Fruit fly (Drosophila melanogaster) whole organism, embryonic: ENCODE data around the gene snz.

Experiments used
- CG11093 ChIP-seq: fragments of 200-800 bp; sonication (Bioruptor generic); IDR thresholded peaks from 3 replicates; pipeline ENCODE4 v1.3.6; 2022; ENCODE audit warnings: missing biosample characterization, missing genetic modification characterization
- CG11723 ChIP-seq: fragments of 200-800 bp; sonication (Bioruptor generic); optimal IDR thresholded peaks from 2 replicates; lab custom pipeline; 2017; ENCODE audit warnings: missing biosample characterization, mild to moderate bottlenecking, missing genetic modification characterization
- CG13123 ChIP-seq: fragments of 200-800 bp; sonication (Bioruptor generic); optimal IDR thresholded peaks from 2 replicates; lab custom pipeline; 2016; ENCODE audit warnings: missing biosample characterization, missing genetic modification characterization
- CG14860 ChIP-seq: fragments of 200-800 bp; sonication (Bioruptor generic); IDR thresholded peaks from 3 replicates; pipeline ENCODE4 v1.3.6; 2022; ENCODE audit warnings: missing biosample characterization, missing genetic modification characterization; ENCODE audit not compliant: partially characterized antibody
- CG1603 ChIP-seq: fragments of 200-800 bp; sonication (Bioruptor generic); optimal IDR thresholded peaks from 2 replicates; lab custom pipeline; 2019; ENCODE audit warnings: missing biosample characterization, mild to moderate bottlenecking, missing genetic modification characterization, moderate library complexity
- CG16779 ChIP-seq: fragments of 200-800 bp; sonication (Bioruptor generic); IDR thresholded peaks from 2 replicates; pipeline ENCODE4 v1.3.6; 2022; ENCODE audit warnings: missing biosample characterization, missing genetic modification characterization
- CG17568 ChIP-seq: fragments of 200-800 bp; sonication (Bioruptor generic); optimal IDR thresholded peaks from 2 replicates; lab custom pipeline; 2018; ENCODE audit warnings: missing biosample characterization, mild to moderate bottlenecking, missing genetic modification characterization, moderate library complexity
- CG18764 ChIP-seq: fragments of 200-800 bp; sonication (Bioruptor generic); optimal IDR thresholded peaks from 3 replicates; lab custom pipeline; 2016; ENCODE audit warnings: missing biosample characterization, missing genetic modification characterization
- CG3163 ChIP-seq: fragments of 200-800 bp; sonication (Bioruptor generic); optimal IDR thresholded peaks from 3 replicates; lab custom pipeline; 2016; ENCODE audit warnings: missing biosample characterization, missing genetic modification characterization
- CG33213 ChIP-seq: fragments of 200-800 bp; sonication (Bioruptor generic); optimal IDR thresholded peaks from 3 replicates; lab custom pipeline; 2016; ENCODE audit warnings: missing biosample characterization, missing genetic modification characterization
- CG34224 ChIP-seq: fragments of 200-800 bp; sonication (Bioruptor generic); IDR thresholded peaks from 3 replicates; pipeline ENCODE4 v1.3.6; 2022; ENCODE audit warnings: missing biosample characterization, missing genetic modification characterization; ENCODE audit not compliant: partially characterized antibody
- CG4424 ChIP-seq: fragments of 200-800 bp; sonication (Bioruptor generic); optimal IDR thresholded peaks from 3 replicates; lab custom pipeline; 2016; ENCODE audit warnings: missing biosample characterization, missing genetic modification characterization
- CG4820 ChIP-seq: fragments of 200-800 bp; sonication (Bioruptor generic); optimal IDR thresholded peaks from 3 replicates; lab custom pipeline; 2016; ENCODE audit warnings: missing biosample characterization, missing genetic modification characterization
- D ChIP-seq, 2 experiments: fragments of 200-800 bp in 1 of 2; fragments of >200 bp in 1 of 2; sonication (Bioruptor generic) in 1 of 2; optimal IDR thresholded peaks; 2 replicates in 1 of 2; 3 replicates in 1 of 2; lab custom pipeline; 2017; ENCODE audit warnings: mild to moderate bottlenecking in 1 of 2, missing biosample characterization in 1 of 2, missing genetic modification characterization in 1 of 2, missing genetic modification reagents in 1 of 2
- E2f2 ChIP-seq: fragments of 200-800 bp; sonication (Bioruptor generic); IDR thresholded peaks from 2 replicates; pipeline ENCODE4 v1.3.6; 2022; ENCODE audit warnings: missing biosample characterization, missing genetic modification characterization
- Fer1 ChIP-seq: fragments of 200-800 bp; sonication (Bioruptor generic); optimal IDR thresholded peaks from 2 replicates; lab custom pipeline; 2017; ENCODE audit warnings: missing biosample characterization, mild to moderate bottlenecking, missing genetic modification characterization
- Fer2 ChIP-seq: fragments of 200-800 bp; sonication (Bioruptor generic); optimal IDR thresholded peaks from 2 replicates; lab custom pipeline; 2018; ENCODE audit warnings: missing biosample characterization, mild to moderate bottlenecking, missing genetic modification characterization, moderate library complexity
- H2.0 ChIP-seq: fragments of 200-800 bp; sonication (Bioruptor generic); IDR thresholded peaks from 2 replicates; pipeline ENCODE4 v1.3.6; 2022; ENCODE audit warnings: missing biosample characterization, missing genetic modification characterization
- Hand ChIP-seq: fragments of 200-800 bp; sonication (Bioruptor generic); optimal IDR thresholded peaks from 2 replicates; lab custom pipeline; 2017; ENCODE audit warnings: mild to moderate bottlenecking, missing biosample characterization, missing genetic modification reagents, missing genetic modification characterization
- Hr39 ChIP-seq: fragments of >200 bp; optimal IDR thresholded peaks from 2 replicates; lab custom pipeline; 2017
- Max ChIP-seq: fragments of 200-800 bp; sonication (Bioruptor generic); optimal IDR thresholded peaks from 2 replicates; lab custom pipeline; 2016; ENCODE audit warnings: missing biosample characterization, mild to moderate bottlenecking, missing genetic modification characterization
- Myb ChIP-seq: fragments of 200-800 bp; sonication (Bioruptor generic); optimal IDR thresholded peaks from 2 replicates; lab custom pipeline; 2016; ENCODE audit warnings: missing biosample characterization, missing genetic modification characterization
- NK7.1 ChIP-seq: fragments of 200-800 bp; sonication (Bioruptor generic); optimal IDR thresholded peaks from 3 replicates; lab custom pipeline; 2016; ENCODE audit warnings: missing biosample characterization, missing genetic modification characterization
- Nf-YA ChIP-seq: fragments of 200-800 bp; sonication (Bioruptor generic); IDR thresholded peaks from 2 replicates; pipeline ENCODE4 v1.3.6; 2022; ENCODE audit warnings: missing biosample characterization, missing genetic modification characterization
- NfI ChIP-seq: fragments of 200-800 bp; sonication (Bioruptor generic); optimal IDR thresholded peaks from 3 replicates; lab custom pipeline; 2018; ENCODE audit warnings: missing biosample characterization, mild to moderate bottlenecking, missing genetic modification characterization, moderate library complexity
- Sox100B ChIP-seq: fragments of 200-800 bp; sonication (Bioruptor generic); optimal IDR thresholded peaks from 3 replicates; lab custom pipeline; 2018; ENCODE audit warnings: missing biosample characterization, mild to moderate bottlenecking, missing genetic modification characterization
- TFAM ChIP-seq: fragments of 200-800 bp; sonication (Bioruptor generic); optimal IDR thresholded peaks from 2 replicates; lab custom pipeline; 2017; ENCODE audit warnings: missing biosample characterization, missing genetic modification characterization, inconsistent platforms
- Tbp ChIP-seq: fragments of >200 bp; optimal IDR thresholded peaks from 2 replicates; lab custom pipeline; 2018; ENCODE audit warnings: missing biosample characterization, missing genetic modification characterization
- Xbp1 ChIP-seq: fragments of 200-800 bp; sonication (Bioruptor generic); optimal IDR thresholded peaks from 3 replicates; lab custom pipeline; 2016; ENCODE audit warnings: missing biosample characterization, mild to moderate bottlenecking, missing genetic modification characterization
- btn ChIP-seq: fragments of 200-800 bp; sonication (Bioruptor generic); optimal IDR thresholded peaks from 2 replicates; lab custom pipeline; 2016; ENCODE audit warnings: missing biosample characterization, missing genetic modification characterization
- croc ChIP-seq: fragments of 200-800 bp; sonication (Bioruptor generic); conservative IDR thresholded peaks from 3 replicates; pipeline ENCODE4 v1.3.6; 2022; ENCODE audit warnings: missing biosample characterization, missing genetic modification characterization
- crp ChIP-seq, 2 experiments: fragments of 200-800 bp; sonication (Bioruptor generic); optimal IDR thresholded peaks; 2 replicates in 1 of 2; 3 replicates in 1 of 2; lab custom pipeline; 2017; ENCODE audit warnings: missing biosample characterization in 2 of 2, missing genetic modification characterization in 2 of 2, mild to moderate bottlenecking in 1 of 2, moderate library complexity in 1 of 2
- eve ChIP-seq, 2 experiments: fragments of >200 bp; optimal IDR thresholded peaks; 2 replicates each; lab custom pipeline; 2017; ENCODE audit warnings: missing biosample characterization in 2 of 2, missing genetic modification characterization in 2 of 2
- exex ChIP-seq: fragments of 200-800 bp; sonication (Bioruptor generic); optimal IDR thresholded peaks from 4 replicates; lab custom pipeline; 2018; ENCODE audit warnings: missing biosample characterization, mild to moderate bottlenecking, missing genetic modification characterization, moderate library complexity
- grau ChIP-seq: fragments of 200-800 bp; optimal IDR thresholded peaks from 3 replicates; lab custom pipeline; 2019; ENCODE audit warnings: missing biosample characterization, mild to moderate bottlenecking, missing genetic modification characterization, moderate library complexity
- gsb ChIP-seq: fragments of 200-800 bp; sonication (Bioruptor generic); IDR thresholded peaks from 2 replicates; pipeline ENCODE4 v1.3.6; 2022; ENCODE audit warnings: missing biosample characterization, missing genetic modification characterization
- maf-S ChIP-seq: fragments of 200-800 bp; sonication (Bioruptor generic); optimal IDR thresholded peaks from 2 replicates; lab custom pipeline; 2016; ENCODE audit warnings: missing biosample characterization, missing genetic modification characterization
- nom ChIP-seq: fragments of 200-800 bp; sonication (Bioruptor generic); optimal IDR thresholded peaks from 2 replicates; lab custom pipeline; 2017; ENCODE audit warnings: missing biosample characterization, missing genetic modification characterization, mild to moderate bottlenecking, moderate library complexity, missing genetic modification reagents
- sens-2 ChIP-seq: fragments of 200-800 bp; sonication (Bioruptor generic); IDR thresholded peaks from 2 replicates; pipeline ENCODE4 v1.3.6; 2022; ENCODE audit warnings: missing biosample characterization, missing genetic modification characterization
- seq ChIP-seq: fragments of 200-800 bp; sonication (Bioruptor generic); IDR thresholded peaks from 2 replicates; pipeline ENCODE4 v1.3.6; 2022; ENCODE audit warnings: missing biosample characterization, missing genetic modification characterization
- slou ChIP-seq: fragments of 200-800 bp; sonication (Bioruptor generic); optimal IDR thresholded peaks from 3 replicates; lab custom pipeline; 2016; ENCODE audit warnings: missing biosample characterization, missing genetic modification characterization
- sug ChIP-seq: fragments of 200-800 bp; optimal IDR thresholded peaks from 2 replicates; lab custom pipeline; 2019; ENCODE audit warnings: missing biosample characterization, mild to moderate bottlenecking, missing genetic modification characterization, moderate library complexity
- toy ChIP-seq: fragments of 200-800 bp; sonication (Bioruptor generic); IDR thresholded peaks from 2 replicates; pipeline ENCODE4 v1.3.6; 2022; ENCODE audit warnings: missing biosample characterization, missing genetic modification characterization
- trh ChIP-seq: fragments of 200-800 bp; sonication (Bioruptor generic); optimal IDR thresholded peaks from 2 replicates; lab custom pipeline; 2016; ENCODE audit warnings: missing biosample characterization, missing genetic modification characterization
- ttk ChIP-seq: fragments of 200-800 bp; sonication (Bioruptor generic); IDR thresholded peaks from 2 replicates; pipeline ENCODE4 v2.1.2; 2022; ENCODE audit warnings: missing biosample characterization, missing genetic modification characterization
- tup ChIP-seq: fragments of 200-800 bp; sonication (Bioruptor generic); optimal IDR thresholded peaks from 2 replicates; lab custom pipeline; 2016; ENCODE audit warnings: missing biosample characterization, mild to moderate bottlenecking, missing genetic modification characterization, moderate library complexity
- zen ChIP-seq: fragments of 200-800 bp; sonication (Bioruptor generic); optimal IDR thresholded peaks from 3 replicates; lab custom pipeline; 2018; ENCODE audit warnings: missing biosample characterization, mild to moderate bottlenecking, missing genetic modification characterization, moderate library complexity
- zf30C ChIP-seq: fragments of 200-800 bp; sonication (Bioruptor generic); optimal IDR thresholded peaks from 3 replicates; lab custom pipeline; 2018; ENCODE audit warnings: missing biosample characterization, mild to moderate bottlenecking, missing genetic modification characterization
- zfh1 ChIP-seq: fragments of 200-800 bp; sonication (Bioruptor generic); IDR thresholded peaks from 3 replicates; pipeline ENCODE4 v1.3.6; 2022; ENCODE audit warnings: missing biosample characterization, missing genetic modification characterization

snz gene

dm6 chrX:7933210-7933915 is 21.5 kb downstream of the snz start, which contains the start of the genes Dhdds and RpS14a (continued):
- TF ChIP-seq crp (GFP tag; optimal IDR thresholded peaks at IDR 0.05; lab: Kevin White, UChicago), result peak in 1 of 2 experiments; percentile 47
- peak; percentile 25 for TF ChIP-seq CG18764 (GFP tag; lab: Kevin White, UChicago)
- peak; percentile 58 for TF ChIP-seq CG4820 (GFP tag; lab: Kevin White, UChicago)
- TF ChIP-seq CG4424, result peak; percentile 77
- TF ChIP-seq nom (GFP tag; lab: Kevin White, UChicago), result peak; percentile 56
- TF ChIP-seq NfI (GFP tag; lab: Kevin White, UChicago), result peak; percentile 75
- peak; percentile 25 for TF ChIP-seq zen
- TF ChIP-seq grau (tag; lab: Kevin White, UChicago), result peak; percentile 49
- no peak for TF ChIP-seq Hr39 (lab: Kevin White, UChicago)
- TF ChIP-seq CG17568, result peak; percentile 78
- no peak for TF ChIP-seq Hand (GFP tag; lab: Kevin White, UChicago)
- no peak for TF ChIP-seq croc
- TF ChIP-seq CG16779 (GFP tag; lab: Robert Waterston, UW), result no peak
- TF ChIP-seq sug (tag; lab: Kevin White, UChicago), result peak; percentile 63
- TF ChIP-seq CG34224, result peak; percentile 67; the same call in 2 of the 3 replicates
- TF ChIP-seq CG1603, result peak; percentile 40
- peak; percentile 58; the same call in 1 of the 2 replicates for TF ChIP-seq E2f2
- peak; percentile 28 for TF ChIP-seq NK7.1 (GFP tag; lab: Kevin White, UChicago)
- 0 out of 2 replicates have a peak, but pooled peaks have one; percentile 17 for TF ChIP-seq Nf-YA (GFP tag; lab: Robert Waterston, UW)
- 0 out of 3 replicates have a peak, but pooled peaks have one; percentile 15 for TF ChIP-seq zfh1 (GFP tag; lab: Robert Waterston, UW)
- TF ChIP-seq maf-S (GFP tag; lab: Kevin White, UChicago), result peak; percentile 18
- no peak for TF ChIP-seq btn (GFP tag; lab: Kevin White, UChicago)
- peak; percentile 27 for TF ChIP-seq tup (GFP tag; lab: Kevin White, UChicago)
- TF ChIP-seq Fer1 (GFP tag; lab: Kevin White, UChicago), result peak; percentile 67
- peak; percentile 52 for TF ChIP-seq trh (GFP tag; lab: Kevin White, UChicago)
- no peak for TF ChIP-seq Fer2 (tag; lab: Kevin White, UChicago)
- no peak for TF ChIP-seq exex (tag; lab: Kevin White, UChicago)
- TF ChIP-seq slou (GFP tag; lab: Kevin White, UChicago), result peak; percentile 51
- no peak for TF ChIP-seq toy (GFP tag; lab: Robert Waterston, UW)
- peak; percentile 32 for TF ChIP-seq CG33213 (GFP tag; lab: Kevin White, UChicago)
- no peak for TF ChIP-seq eve (GFP tag; optimal IDR thresholded peaks at IDR 0.05; lab: Kevin White, UChicago)
- peak; percentile 81 for TF ChIP-seq Sox100B (GFP tag; lab: Kevin White, UChicago)
- no peak for TF ChIP-seq CG3163 (GFP tag; lab: Kevin White, UChicago)
- no peak for TF ChIP-seq CG11093
- TF ChIP-seq ttk, result no peak
- TF ChIP-seq Tbp (GFP tag; lab: Kevin White, UChicago), result peak; percentile 45
- peak; percentile 47 for TF ChIP-seq Xbp1
- no peak for TF ChIP-seq TFAM (GFP tag; lab: Kevin White, UChicago)
- 0 out of 2 replicates have a peak, but pooled peaks have one; percentile 19 for TF ChIP-seq sens-2 (GFP tag; lab: Robert Waterston, UW)
- TF ChIP-seq CG13123 (GFP tag; lab: Kevin White, UChicago), result no peak
- peak; percentile 56 for TF ChIP-seq Max (GFP tag; lab: Kevin White, UChicago)
- TF ChIP-seq H2.0 (GFP tag; lab: Robert Waterston, UW), result no peak
- TF ChIP-seq CG14860 (GFP tag; lab: Robert Waterston, UW), result peak; percentile 48; the same call in 2 of the 3 replicates
- peak; percentile 9; the same call in 1 of the 2 replicates for TF ChIP-seq seq (GFP tag; lab: Robert Waterston, UW)
- TF ChIP-seq D (optimal IDR thresholded peaks at IDR 0.05; lab: Kevin White, UChicago), result no peak
- peak; percentile 62 for TF ChIP-seq D (GFP tag; optimal IDR thresholded peaks at IDR 0.05; lab: Kevin White, UChicago)
- no peak for TF ChIP-seq zf30C (GFP tag; lab: Kevin White, UChicago)
- TF ChIP-seq Myb (GFP tag; lab: Kevin White, UChicago), result peak; percentile 50
- TF ChIP-seq gsb (GFP tag; lab: Robert Waterston, UW), result no peak
- peak; percentile 55 for TF ChIP-seq CG11723 (GFP tag; lab: Kevin White, UChicago)
